Worm (Caenorhabditis elegans) whole organism, young adult: ENCODE measurements around the gene ric-8.

Experiments used
- B0336.3 ChIP-seq: fragments of 200-800 bp; sonication (Bioruptor generic); IDR thresholded peaks from 2 replicates; pipeline ENCODE4 v1.3.6; 2022; ENCODE audit warnings: missing genetic modification characterization, missing compliant biosample characterization
- F57A8.1 ChIP-seq: fragments of 200-800 bp; sonication (Bioruptor generic); optimal IDR thresholded peaks from 2 replicates; lab custom pipeline; 2018; ENCODE audit warnings: mild to moderate bottlenecking, missing genetic modification characterization, moderate library complexity, missing compliant biosample characterization
- K11D2.4 ChIP-seq: fragments of 200-800 bp; sonication (Bioruptor generic); IDR thresholded peaks from 2 replicates; pipeline ENCODE4 v1.3.6; 2022; ENCODE audit warnings: missing genetic modification reagents, missing genetic modification characterization, missing compliant biosample characterization
- Y79H2A.3 ChIP-seq: fragments of 200-800 bp; sonication (Bioruptor generic); conservative IDR thresholded peaks from 2 replicates; pipeline ENCODE4 v1.3.6; 2022; ENCODE audit warnings: missing genetic modification reagents, missing genetic modification characterization, missing compliant biosample characterization
- atf-7 ChIP-seq: sonication (generic microtip); optimal IDR thresholded peaks from 2 replicates; lab custom pipeline; 2017; ENCODE audit warnings: mild to moderate bottlenecking, missing genetic modification characterization, missing compliant biosample characterization
- bed-1 ChIP-seq: fragments of 200-800 bp; sonication (Bioruptor generic); IDR thresholded peaks from 2 replicates; pipeline ENCODE4 v1.3.6; 2022; ENCODE audit warnings: missing genetic modification reagents, missing genetic modification characterization, missing compliant biosample characterization
- egrh-3 ChIP-seq: fragments of 200-800 bp; sonication (Bioruptor generic); IDR thresholded peaks from 2 replicates; pipeline ENCODE4 v1.3.6; 2022; ENCODE audit warnings: missing genetic modification reagents, missing genetic modification characterization, missing compliant biosample characterization
- hmg-1.2 ChIP-seq: fragments of 200-800 bp; sonication (Bioruptor generic); IDR thresholded peaks from 2 replicates; pipeline ENCODE4 v1.3.6; 2022; ENCODE audit warnings: missing genetic modification reagents, missing genetic modification characterization, missing compliant biosample characterization
- nhr-179 ChIP-seq: sonication (generic microtip); optimal IDR thresholded peaks from 2 replicates; lab custom pipeline; 2016; ENCODE audit warnings: mild to moderate bottlenecking, missing genetic modification characterization, missing compliant biosample characterization
- pha-4 ChIP-seq: fragments of 150-350 bp; sonication (generic microtip); optimal IDR thresholded peaks from 2 replicates; lab custom pipeline; 2014; ENCODE audit warnings: missing biosample characterization, missing genetic modification reagents, missing genetic modification characterization
- snpc-4 ChIP-seq, 5 experiments: fragments of 150-350 bp in 1 of 5; sonication (generic microtip) in 4 of 5; optimal IDR thresholded peaks; 2 replicates each; lab custom pipeline; 2014 to 2018; ENCODE audit warnings: missing genetic modification characterization in 5 of 5, missing biosample characterization in 3 of 5, antibody characterized with exemption in 2 of 5, mild to moderate bottlenecking in 2 of 5, missing compliant biosample characterization in 2 of 5, missing genotype in 2 of 5, moderate library complexity in 2 of 5, missing genetic modification reagents in 1 of 5
- tbp1 ChIP-seq: fragments of 200-800 bp; sonication (Bioruptor generic); optimal IDR thresholded peaks from 2 replicates; lab custom pipeline; 2018; ENCODE audit warnings: mild to moderate bottlenecking, missing genetic modification characterization, missing compliant biosample characterization
- ztf-28 ChIP-seq: fragments of 200-800 bp; sonication (Bioruptor generic); IDR thresholded peaks from 2 replicates; pipeline ENCODE4 v1.3.6; 2022; ENCODE audit warnings: missing genetic modification reagents, missing genetic modification characterization, missing compliant biosample characterization

DNA sequence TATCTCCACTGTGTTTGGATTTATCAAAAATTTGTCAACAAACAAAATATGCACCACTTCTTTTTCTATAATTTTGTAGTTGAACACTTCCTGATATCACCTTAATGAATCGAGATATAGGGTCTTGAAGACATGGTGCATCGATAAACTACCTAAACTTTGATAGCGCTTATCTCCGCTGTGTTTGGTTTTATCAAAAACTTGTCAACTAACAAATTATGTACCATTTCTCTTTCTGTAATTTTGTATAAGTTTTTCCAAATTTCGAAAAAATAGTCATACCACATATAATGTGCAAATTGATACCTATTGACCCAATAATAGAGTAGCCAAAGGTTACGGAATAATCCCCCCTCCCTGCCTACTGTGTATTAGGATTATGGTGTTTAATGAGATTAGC, 12.6 kb upstream of the ric-8 start:
- no peak for TF ChIP-seq bed-1 (GFP tag; lab: Robert Waterston, UW)
- TF ChIP-seq egrh-3, result no peak
- no peak for TF ChIP-seq nhr-179 (tag; lab: Kevin White, UChicago)
- TF ChIP-seq K11D2.4 (GFP tag; lab: Robert Waterston, UW), result no peak
- no peak for TF ChIP-seq atf-7 (tag; lab: Kevin White, UChicago)
- no peak for TF ChIP-seq pha-4
- TF ChIP-seq snpc-4 (GFP tag; optimal IDR thresholded peaks at IDR 0.05; lab: Kevin White, UChicago), result no peak
- no peak for TF ChIP-seq snpc-4 (tag; optimal IDR thresholded peaks at IDR 0.05; lab: Kevin White, UChicago)
- no peak for TF ChIP-seq hmg-1.2 (GFP tag; lab: Robert Waterston, UW)
- no peak for TF ChIP-seq F57A8.1
- TF ChIP-seq B0336.3, result no peak
- no peak for TF ChIP-seq tbp1 (GFP tag; lab: Kevin White, UChicago)
- no peak for TF ChIP-seq ztf-28 (GFP tag; lab: Robert Waterston, UW)
- TF ChIP-seq Y79H2A.3 (GFP tag; lab: Robert Waterston, UW), result no peak
